Worm (Caenorhabditis elegans) whole organism, young adult: ENCODE results near the gene C50D2.1.

ENCODE experiments used
- dpl-1 ChIP-seq: fragments of 150-350 bp; optimal IDR thresholded peaks from 2 replicates; lab custom pipeline; 2014; ENCODE audit warnings: missing biosample characterization, missing genetic modification reagents, missing genetic modification characterization
- mes-4 ChIP-seq: sonication (generic microtip); optimal IDR thresholded peaks from 2 replicates; lab custom pipeline; 2016; ENCODE audit warnings: missing genotype, missing genetic modification characterization, missing compliant biosample characterization

DNA sequence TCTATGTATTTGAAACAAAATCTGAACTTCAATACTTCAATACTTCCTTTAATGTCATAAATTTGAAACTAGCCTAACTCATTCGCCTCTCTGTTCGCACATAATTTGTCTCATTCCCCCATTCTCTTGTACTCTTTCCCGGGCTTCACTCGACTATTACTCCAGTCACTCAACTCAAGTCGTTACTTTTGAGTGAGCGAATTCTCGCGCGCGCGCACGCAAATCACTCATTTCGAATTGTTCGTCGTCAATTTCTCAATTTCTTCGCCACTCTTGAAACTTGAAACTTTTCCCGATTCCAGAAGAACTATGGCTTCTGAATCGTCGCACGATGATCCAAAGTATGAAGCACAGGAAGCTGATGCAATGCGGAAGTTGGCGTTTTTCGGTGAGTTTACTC, 7.1 kb upstream of the C50D2.1 start, which contains the start of gene col-68:
- no peak for TF ChIP-seq dpl-1 (GFP tag; lab: Kevin White, UChicago)
- TF ChIP-seq mes-4 (tag; lab: Kevin White, UChicago), result no peak
